Worm (Caenorhabditis elegans) whole organism, mixed stage, embryonic: Measurements from ENCODE around the gene F20B6.6.
A peak's percentile ranks its signal among the peaks of the same experiment; 100 is the strongest.

Experiments used
- M03D4.4 ChIP-seq: sonication (generic microtip); optimal IDR thresholded peaks from 2 replicates; lab custom pipeline; 2017; ENCODE audit warnings: mild to moderate bottlenecking, missing genetic modification characterization, missing compliant biosample characterization
- bed-3 ChIP-seq: fragments of 200-800 bp; sonication (Bioruptor generic); optimal IDR thresholded peaks from 3 replicates; lab custom pipeline; 2018; ENCODE audit warnings: mild to moderate bottlenecking, missing genetic modification characterization, moderate library complexity, missing compliant biosample characterization
- blmp-1 ChIP-seq: fragments of 150-350 bp; optimal IDR thresholded peaks from 2 replicates; lab custom pipeline; 2014; ENCODE audit warnings: missing biosample characterization, missing genetic modification characterization
- ceh-39 ChIP-seq: fragments of 150-350 bp; optimal IDR thresholded peaks from 2 replicates; lab custom pipeline; 2014; ENCODE audit warnings: missing biosample characterization, missing genetic modification characterization
- ceh-43 ChIP-seq: fragments of 200-800 bp; sonication (Bioruptor generic); optimal IDR thresholded peaks from 2 replicates; lab custom pipeline; 2018; ENCODE audit warnings: mild to moderate bottlenecking, missing genetic modification characterization, moderate library complexity, missing compliant biosample characterization
- ceh-83 ChIP-seq: fragments of 200-800 bp; sonication (Bioruptor generic); optimal IDR thresholded peaks from 2 replicates; lab custom pipeline; 2018; ENCODE audit warnings: mild to moderate bottlenecking, missing genetic modification characterization, missing compliant biosample characterization
- ces-1 ChIP-seq: fragments of 150-350 bp; optimal IDR thresholded peaks from 2 replicates; lab custom pipeline; 2014; ENCODE audit warnings: missing biosample characterization, missing genetic modification reagents, missing genetic modification characterization
- cnd-1 ChIP-seq: fragments of 200-800 bp; sonication (Bioruptor generic); optimal IDR thresholded peaks from 2 replicates; lab custom pipeline; 2018; ENCODE audit warnings: mild to moderate bottlenecking, missing genetic modification characterization, missing compliant biosample characterization
- drap-1 ChIP-seq: fragments of 200-800 bp; sonication (Bioruptor generic); optimal IDR thresholded peaks from 3 replicates; lab custom pipeline; 2018; ENCODE audit warnings: mild to moderate bottlenecking, missing genetic modification characterization, missing compliant biosample characterization
- elt-1 ChIP-seq: sonication (generic microtip); optimal IDR thresholded peaks from 2 replicates; lab custom pipeline; 2017; ENCODE audit warnings: missing genetic modification characterization, mild to moderate bottlenecking, missing compliant biosample characterization, antibody characterized with exemption, moderate library complexity, borderline replicate concordance; ENCODE audit not compliant: insufficient read depth
- elt-3 ChIP-seq: fragments of 150-350 bp; optimal IDR thresholded peaks from 2 replicates; lab custom pipeline; 2014; ENCODE audit warnings: missing biosample characterization, missing genetic modification characterization
- flh-1 ChIP-seq: fragments of 200-800 bp; sonication (Bioruptor generic); optimal IDR thresholded peaks from 2 replicates; lab custom pipeline; 2018; ENCODE audit warnings: mild to moderate bottlenecking, missing genetic modification characterization, moderate library complexity, missing compliant biosample characterization
- ham-2 ChIP-seq: fragments of 200-800 bp; sonication (Bioruptor generic); optimal IDR thresholded peaks from 2 replicates; lab custom pipeline; 2018; ENCODE audit warnings: mild to moderate bottlenecking, missing genetic modification characterization, missing compliant biosample characterization
- hlh-1 ChIP-seq: fragments of 150-350 bp; optimal IDR thresholded peaks from 2 replicates; lab custom pipeline; 2014; ENCODE audit warnings: missing biosample characterization, missing genetic modification reagents, missing genetic modification characterization
- lin-13 ChIP-seq: fragments of 150-350 bp; optimal IDR thresholded peaks from 2 replicates; lab custom pipeline; 2014; ENCODE audit warnings: missing biosample characterization, missing genetic modification characterization
- lin-32 ChIP-seq: fragments of 200-800 bp; sonication (Bioruptor generic); optimal IDR thresholded peaks from 2 replicates; lab custom pipeline; 2018; ENCODE audit warnings: mild to moderate bottlenecking, missing genetic modification characterization, missing compliant biosample characterization
- lsy-2 ChIP-seq: fragments of 150-350 bp; optimal IDR thresholded peaks from 2 replicates; lab custom pipeline; 2014; ENCODE audit warnings: missing biosample characterization, missing genetic modification characterization
- mab-5 ChIP-seq: fragments of 150-350 bp; optimal IDR thresholded peaks from 2 replicates; lab custom pipeline; 2014; ENCODE audit warnings: missing biosample characterization, missing genetic modification characterization
- mep-1 ChIP-seq: fragments of 150-350 bp; optimal IDR thresholded peaks from 2 replicates; lab custom pipeline; 2017; ENCODE audit warnings: missing biosample characterization, missing genetic modification reagents, missing genetic modification characterization, inconsistent platforms
- mls-2 ChIP-seq: sonication (generic microtip); optimal IDR thresholded peaks from 2 replicates; lab custom pipeline; 2016; ENCODE audit warnings: mild to moderate bottlenecking, missing genetic modification characterization, moderate library complexity, missing compliant biosample characterization
- nhr-12 ChIP-seq: fragments of 150-350 bp; optimal IDR thresholded peaks from 2 replicates; lab custom pipeline; 2014; ENCODE audit warnings: missing biosample characterization, missing genetic modification characterization
- nhr-237 ChIP-seq: fragments of 150-350 bp; optimal IDR thresholded peaks from 2 replicates; lab custom pipeline; 2014; ENCODE audit warnings: missing biosample characterization, missing genetic modification characterization
- pha-4 ChIP-seq: fragments of 150-350 bp; optimal IDR thresholded peaks from 2 replicates; lab custom pipeline; 2018; ENCODE audit warnings: missing biosample characterization, missing genetic modification reagents, missing genetic modification characterization
- snpc-4 ChIP-seq: fragments of 150-350 bp; optimal IDR thresholded peaks from 2 replicates; lab custom pipeline; 2014; ENCODE audit warnings: missing biosample characterization, missing genetic modification characterization
- sptf-1 ChIP-seq: sonication (generic microtip); optimal IDR thresholded peaks from 2 replicates; lab custom pipeline; 2017; ENCODE audit warnings: mild to moderate bottlenecking, missing genetic modification characterization, moderate library complexity, missing compliant biosample characterization
- tbx-8 ChIP-seq: fragments of 200-800 bp; sonication (Bioruptor generic); optimal IDR thresholded peaks from 2 replicates; lab custom pipeline; 2018; ENCODE audit warnings: mild to moderate bottlenecking, missing genetic modification characterization, moderate library complexity, missing compliant biosample characterization
- unc-120 ChIP-seq: sonication (generic microtip); optimal IDR thresholded peaks from 2 replicates; lab custom pipeline; 2017; ENCODE audit warnings: missing genetic modification characterization, missing compliant biosample characterization; ENCODE audit not compliant: poor library complexity, severe bottlenecking
- unc-62 ChIP-seq: fragments of 150-350 bp; optimal IDR thresholded peaks from 2 replicates; lab custom pipeline; 2014; ENCODE audit warnings: missing biosample characterization, missing genetic modification reagents, missing genetic modification characterization
- zip-8 ChIP-seq: fragments of 150-350 bp; optimal IDR thresholded peaks from 2 replicates; lab custom pipeline; 2014; ENCODE audit warnings: missing biosample characterization, missing genetic modification characterization
- ztf-11 ChIP-seq: fragments of 150-350 bp; optimal IDR thresholded peaks from 2 replicates; lab custom pipeline; 2014; ENCODE audit warnings: missing biosample characterization, missing genetic modification characterization

The F20B6.6 gene

DNA sequence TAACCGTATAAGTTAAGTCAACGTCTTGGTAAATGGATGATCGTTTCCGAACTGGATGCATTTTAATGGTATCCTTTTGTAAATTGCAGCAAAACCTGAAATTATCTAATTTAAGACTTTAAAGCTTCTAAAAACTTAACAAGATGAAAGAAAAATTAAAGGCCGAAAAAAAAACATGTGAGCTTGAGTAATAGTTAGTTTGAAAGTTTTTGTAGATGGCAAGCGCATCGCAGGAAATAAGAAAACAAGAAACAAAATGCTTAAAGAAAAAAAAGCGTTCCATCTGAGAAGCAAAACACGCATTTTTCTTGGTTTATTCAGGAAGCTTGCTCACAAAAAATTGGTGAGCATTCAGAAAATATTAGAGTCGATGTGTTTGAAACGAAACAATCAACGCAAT, 33.7 kb upstream of the F20B6.6 start, which contains the start of gene rab-37:
Gene rab-37, minus strand, starts transcription at position 101 of the 400 bp plus-strand sequence.
- TF ChIP-seq ceh-83 = no peak
- TF ChIP-seq nhr-12 (tag; lab: Kevin White, UChicago) = no peak
- TF ChIP-seq elt-3 (tag; lab: Kevin White, UChicago) = no peak

DNA sequence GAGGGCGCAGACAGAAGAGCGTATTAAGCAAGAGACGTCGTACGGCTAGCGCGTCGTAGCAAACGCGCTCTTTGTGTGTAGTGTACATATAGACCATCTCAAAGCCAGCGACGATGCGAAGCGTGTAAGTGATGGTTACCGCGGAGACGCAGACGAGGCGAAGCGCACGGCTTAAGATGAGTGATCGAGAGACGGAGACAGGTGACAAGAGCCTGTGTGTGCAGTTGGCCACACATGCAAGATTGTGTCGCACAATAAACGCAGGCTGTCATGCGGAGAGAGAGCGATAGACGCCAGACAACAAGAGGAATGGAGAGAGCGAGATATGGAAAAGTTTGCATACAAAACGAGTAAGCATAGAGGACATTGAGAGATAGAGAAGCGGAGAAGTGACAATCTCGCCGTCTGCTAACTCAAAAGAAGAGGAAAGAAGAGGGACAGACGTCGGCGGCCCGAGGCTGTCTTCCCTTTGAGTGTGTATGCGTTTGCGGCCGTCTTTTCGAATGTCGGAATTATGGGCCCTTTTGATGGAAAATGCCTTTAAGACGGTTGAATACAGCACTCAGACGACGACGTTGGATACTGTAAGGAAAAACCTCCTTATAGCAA, 20.9 kb upstream of the F20B6.6 start:
- TF ChIP-seq nhr-12 (tag; lab: Kevin White, UChicago) = no peak
- no peak for TF ChIP-seq blmp-1
- TF ChIP-seq hlh-1 = peak; percentile 26
- peak; percentile 12 for TF ChIP-seq ceh-39 (tag; lab: Kevin White, UChicago)
- peak; percentile 100 for TF ChIP-seq ham-2 (GFP tag; lab: Kevin White, UChicago)
- peak; percentile 32 for TF ChIP-seq mls-2 (tag; lab: Kevin White, UChicago)
- no peak for TF ChIP-seq M03D4.4
- TF ChIP-seq ces-1 (GFP tag; lab: Kevin White, UChicago) = peak; percentile 72
- peak; percentile 54 for TF ChIP-seq lin-13
- TF ChIP-seq ceh-43 (GFP tag; lab: Kevin White, UChicago) = no peak
- peak; percentile 55 for TF ChIP-seq pha-4 (tag; lab: Kevin White, UChicago)
- TF ChIP-seq cnd-1 (tag; lab: Kevin White, UChicago) = peak; percentile 26
- peak; percentile 61 for TF ChIP-seq unc-120 (tag; lab: Kevin White, UChicago)
- peak; percentile 32 for TF ChIP-seq unc-62 (GFP tag; lab: Kevin White, UChicago)

DNA sequence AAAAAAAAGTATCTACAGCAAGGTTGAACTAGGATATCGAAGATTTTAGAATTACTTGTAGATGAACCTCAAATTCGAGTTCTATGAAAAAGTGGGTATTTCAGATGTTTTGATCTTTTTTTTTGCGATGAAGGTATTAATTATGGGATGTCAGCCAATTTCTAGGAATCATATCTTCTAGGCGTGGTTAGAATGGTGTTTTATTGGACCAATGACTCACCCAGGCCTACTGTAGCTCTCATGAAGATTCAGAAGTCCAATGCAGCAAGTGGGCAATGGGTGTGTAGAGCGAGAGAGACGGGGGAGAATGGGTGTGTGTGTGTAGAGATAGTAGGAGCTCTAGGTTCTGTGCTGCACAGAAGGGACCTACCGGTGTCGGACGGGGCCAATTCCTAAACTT, 20.2 kb upstream of the F20B6.6 start:
- TF ChIP-seq lsy-2 (peak; percentile 72), unc-120 (tag; lab: Kevin White, UChicago) (peak; percentile 20), cnd-1 (tag; lab: Kevin White, UChicago) (no peak)

DNA sequence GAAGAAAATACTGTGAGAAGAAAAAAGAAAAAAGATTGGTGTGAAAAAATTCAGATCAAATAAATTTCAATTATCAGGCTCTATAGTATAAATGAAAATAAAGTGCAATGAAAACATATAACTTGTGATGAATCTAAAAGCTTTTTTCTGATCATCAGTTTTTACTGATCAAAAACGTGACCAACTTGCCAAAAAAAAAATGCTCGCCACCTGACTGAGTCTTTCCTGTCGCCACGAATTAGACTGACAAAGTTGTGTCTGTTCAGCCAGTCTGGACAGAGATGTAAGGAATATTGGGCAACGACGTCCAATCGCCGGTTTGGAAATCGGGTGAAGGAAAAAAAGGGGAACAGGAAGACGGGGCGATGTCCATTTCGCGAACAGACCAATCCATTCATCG, 17.5 kb upstream of the F20B6.6 start:
- TF ChIP-seq blmp-1 = no peak
- TF ChIP-seq lin-13 = no peak
- TF ChIP-seq lin-32 (GFP tag; lab: Kevin White, UChicago) = no peak
- TF ChIP-seq unc-62 (GFP tag; lab: Kevin White, UChicago) = no peak
- TF ChIP-seq ces-1 (GFP tag; lab: Kevin White, UChicago) = no peak
- no peak for TF ChIP-seq drap-1
- no peak for TF ChIP-seq flh-1
- no peak for TF ChIP-seq bed-3 (GFP tag; lab: Kevin White, UChicago)
- TF ChIP-seq sptf-1 (tag; lab: Kevin White, UChicago) = no peak

- TF ChIP-seq mab-5 (tag; lab: Kevin White, UChicago) = no peak
These were observed 16.2 kb upstream of the F20B6.6 start, which contains the start of gene W01H2.2 for ce11 chrX:4218174-4218573. W01H2.2 (minus strand) TSS chrX:4218458.

ce11 chrX:4216894-4217293, 14.9 kb upstream of the F20B6.6 start, which contains the start of the genes F20B6.10 and hpk-1:
F20B6.10 (minus strand) TSS chrX:4217196.
hpk-1 (minus strand) TSS chrX:4217290.
- TF ChIP-seq ceh-83 = no peak
- no peak for TF ChIP-seq ceh-39 (tag; lab: Kevin White, UChicago)
- TF ChIP-seq tbx-8 (GFP tag; lab: Kevin White, UChicago) = no peak
- TF ChIP-seq ces-1 (GFP tag; lab: Kevin White, UChicago) = no peak

DNA sequence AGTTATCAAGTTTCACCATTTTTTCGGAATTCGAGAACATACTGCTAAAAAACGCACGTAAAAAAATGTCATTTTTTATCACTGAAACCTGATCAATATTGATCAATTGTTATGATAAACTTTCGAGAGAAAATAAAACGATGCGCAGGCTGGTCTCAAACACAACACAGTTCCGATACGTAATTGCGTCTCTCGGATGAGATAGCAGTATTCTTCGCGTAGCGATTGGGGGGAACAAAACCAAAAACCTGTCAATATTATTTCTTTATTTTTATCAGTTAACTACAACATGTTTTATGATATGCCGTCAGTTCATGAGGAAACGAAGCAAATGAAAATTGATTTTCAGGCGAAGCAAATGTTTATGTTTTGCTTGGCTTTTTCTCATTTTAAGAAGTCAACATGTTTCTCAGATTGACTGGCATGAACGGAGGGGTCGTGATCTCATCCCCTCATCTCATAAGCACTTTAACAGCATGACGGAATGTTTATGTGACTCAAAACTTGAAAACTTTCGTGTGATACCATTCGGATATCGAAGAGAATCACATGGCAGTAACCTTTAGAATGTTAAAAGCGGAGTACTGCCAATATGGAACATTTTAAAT, 13.6 kb upstream of the F20B6.6 start:
- no peak for TF ChIP-seq cnd-1 (tag; lab: Kevin White, UChicago)
- no peak for TF ChIP-seq drap-1
- no peak for TF ChIP-seq ceh-43 (GFP tag; lab: Kevin White, UChicago)
- TF ChIP-seq ces-1 (GFP tag; lab: Kevin White, UChicago) = no peak
- TF ChIP-seq tbx-8 (GFP tag; lab: Kevin White, UChicago) = no peak
- no peak for TF ChIP-seq zip-8 (tag; lab: Kevin White, UChicago)
- no peak for TF ChIP-seq mls-2 (tag; lab: Kevin White, UChicago)
- TF ChIP-seq nhr-237 (tag; lab: Kevin White, UChicago) = no peak
- no peak for TF ChIP-seq elt-1 (tag; lab: Kevin White, UChicago)
- TF ChIP-seq hlh-1 = no peak
- no peak for TF ChIP-seq lin-32 (GFP tag; lab: Kevin White, UChicago)
- no peak for TF ChIP-seq mep-1 (tag; lab: Kevin White, UChicago)
- TF ChIP-seq ceh-39 (tag; lab: Kevin White, UChicago) = no peak
- TF ChIP-seq blmp-1 = no peak
- TF ChIP-seq unc-120 (tag; lab: Kevin White, UChicago) = no peak
- no peak for TF ChIP-seq ceh-83
- TF ChIP-seq snpc-4 (tag; lab: Kevin White, UChicago) = no peak
- no peak for TF ChIP-seq ztf-11 (tag; lab: Kevin White, UChicago)
